Worm (Caenorhabditis elegans) whole organism, L4 larva: ENCODE results near the gene rimb-1.

Experiments
- ceh-82 ChIP-seq: sonication (generic microtip); optimal IDR thresholded peaks from 2 replicates; lab custom pipeline; 2017; ENCODE audit warnings: missing biosample characterization, missing genetic modification characterization
- duxl-1 ChIP-seq: sonication (generic microtip); optimal IDR thresholded peaks from 2 replicates; lab custom pipeline; 2016; ENCODE audit warnings: mild to moderate bottlenecking, missing genetic modification characterization, moderate library complexity, missing compliant biosample characterization; ENCODE audit not compliant: poor library complexity
- fkh-10 ChIP-seq: fragments of 150-350 bp; optimal IDR thresholded peaks from 2 replicates; lab custom pipeline; 2014; ENCODE audit warnings: missing biosample characterization, missing genetic modification reagents, missing genetic modification characterization
- hlh-11 ChIP-seq: fragments of 200-800 bp; sonication (Bioruptor generic); optimal IDR thresholded peaks from 2 replicates; lab custom pipeline; 2018; ENCODE audit warnings: mild to moderate bottlenecking, missing genetic modification characterization, missing compliant biosample characterization
- mdl-1 ChIP-seq, 2 experiments: fragments of 150-350 bp in 1 of 2; sonication (generic microtip) in 1 of 2; optimal IDR thresholded peaks; 2 replicates each; lab custom pipeline; 2014 to 2017; ENCODE audit warnings: missing biosample characterization in 2 of 2, missing genetic modification characterization in 2 of 2
- pha-4 ChIP-seq, 2 experiments: fragments of 150-350 bp in 1 of 2; fragments of 200-800 bp in 1 of 2; sonication (Bioruptor generic) in 1 of 2; IDR thresholded peaks in 1 of 2; optimal IDR thresholded peaks in 1 of 2; 2 replicates each; pipeline versions ENCODE4 v1.3.6 to Lab custom; 2014 to 2022; ENCODE audit warnings: missing genetic modification characterization in 2 of 2, missing genetic modification reagents in 2 of 2, missing biosample characterization in 1 of 2, missing compliant biosample characterization in 1 of 2
- unc-62 ChIP-seq, 3 experiments: fragments of 150-350 bp in 1 of 3; sonication (generic microtip); optimal IDR thresholded peaks in 2 of 3; peaks in 1 of 3; 1 replicate in 1 of 3; 2 replicates in 2 of 3; lab custom pipeline; 2014 to 2017; ENCODE audit warnings: missing biosample characterization in 3 of 3, missing genetic modification characterization in 3 of 3, missing genetic modification reagents in 3 of 3, missing genotype in 1 of 3
- ztf-11 ChIP-seq: fragments of 150-350 bp; optimal IDR thresholded peaks from 2 replicates; lab custom pipeline; 2014; ENCODE audit warnings: missing biosample characterization, missing genetic modification characterization

DNA sequence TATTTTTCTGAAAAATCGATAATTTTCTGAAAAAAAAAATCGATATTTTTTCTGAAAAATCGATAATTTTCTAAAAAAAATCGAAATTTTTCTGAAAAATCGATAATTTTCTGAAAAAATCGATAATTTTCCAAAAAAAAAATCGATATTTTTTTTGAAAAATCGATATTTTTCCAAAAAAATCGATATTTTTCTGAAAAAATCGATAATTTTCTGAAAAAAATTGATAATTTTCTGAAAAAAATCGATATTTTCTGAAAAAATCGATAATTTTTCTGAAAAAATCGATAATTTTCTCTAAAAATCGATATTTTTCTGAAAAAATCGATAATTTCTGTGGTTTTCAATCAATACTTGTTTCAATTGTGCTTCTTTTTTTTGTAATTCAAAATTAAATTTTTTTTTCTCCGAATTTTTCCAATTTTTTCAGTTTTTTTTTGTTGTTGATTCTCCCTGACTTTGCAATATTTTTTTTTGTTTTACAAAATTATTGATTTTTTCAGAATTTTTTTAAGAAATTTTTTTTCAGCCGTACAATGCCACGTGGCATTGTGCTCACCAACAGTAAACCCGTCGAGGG is 45.9 kb downstream of the rimb-1 start, which contains the start of gene rexd-1:
- TF ChIP-seq ceh-82 (tag; lab: Kevin White, UChicago) = no peak
- TF ChIP-seq unc-62 (GFP tag; optimal IDR thresholded peaks at IDR 0.05 in 1 of 2; lab: Kevin White, UChicago) = no peak
- TF ChIP-seq unc-62 (tag; optimal IDR thresholded peaks at IDR 0.05; lab: Kevin White, UChicago) = no peak
- no peak for TF ChIP-seq fkh-10
- TF ChIP-seq pha-4 (GFP tag; IDR thresholded peaks at IDR 0.05; lab: Robert Waterston, UW) = no peak
- TF ChIP-seq pha-4 (tag; optimal IDR thresholded peaks at IDR 0.05; lab: Kevin White, UChicago) = no peak
- no peak for TF ChIP-seq mdl-1 (tag; optimal IDR thresholded peaks at IDR 0.05; lab: Kevin White, UChicago)
- no peak for TF ChIP-seq hlh-11 (tag; lab: Kevin White, UChicago)
- TF ChIP-seq duxl-1 = no peak
- no peak for TF ChIP-seq ztf-11 (tag; lab: Kevin White, UChicago)
